Fruit fly (Drosophila melanogaster): ENCODE measurements around the gene CG11570.

CG11570 gene

dm6 chr3L:11938716-11939115 is 18.9 kb downstream of the CG11570 start, which contains the start of gene CG44837:
CG44837 (minus strand) TSS chr3L:11938872.
- TF ChIP-seq CG12768 (GFP tag; optimal IDR thresholded peaks at IDR 0.05), result no peak
- TF ChIP-seq CG1620 (GFP tag; optimal IDR thresholded peaks at IDR 0.05), result no peak
- no peak for TF ChIP-seq CG11617 (GFP tag; optimal IDR thresholded peaks at IDR 0.05)
- no peak for TF ChIP-seq CG7045 (GFP tag; optimal IDR thresholded peaks at IDR 0.05)
- TF ChIP-seq Clk (GFP tag; optimal IDR thresholded peaks at IDR 0.05), result no peak
- TF ChIP-seq CG14711 (tag; optimal IDR thresholded peaks at IDR 0.05), result no peak
- TF ChIP-seq ovo (GFP tag; optimal IDR thresholded peaks at IDR 0.05), result peak; percentile 66

DNA sequence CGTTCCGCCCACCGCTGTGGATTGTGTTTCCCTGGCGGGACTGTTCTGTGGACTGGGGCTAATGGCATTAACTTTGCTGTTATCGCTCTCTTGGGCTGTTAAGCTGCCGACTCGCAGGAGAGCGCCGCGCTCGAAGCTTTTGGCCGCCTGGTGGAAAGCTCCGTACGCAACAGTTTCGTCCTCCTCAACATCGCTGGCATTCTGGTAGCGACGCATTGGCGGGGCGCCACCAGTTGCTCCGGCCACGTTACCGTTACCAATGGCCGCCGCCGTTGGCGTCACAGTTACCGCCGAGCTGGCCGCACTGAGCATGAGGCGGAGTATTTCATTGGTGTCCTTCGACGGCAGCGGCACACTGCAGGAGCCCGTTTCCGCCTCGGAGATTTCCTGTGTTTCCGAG is 20.3 kb downstream of the CG11570 start:
- TF ChIP-seq CG1620 (GFP tag; optimal IDR thresholded peaks at IDR 0.05) (no peak), pad (GFP tag; optimal IDR thresholded peaks at IDR 0.05) (no peak), Hr96 (GFP tag; optimal IDR thresholded peaks at IDR 0.05) (no peak), bab1 (GFP tag; optimal IDR thresholded peaks at IDR 0.05) (no peak), tj (GFP tag; optimal IDR thresholded peaks at IDR 0.05) (no peak), CG33017 (tag; optimal IDR thresholded peaks at IDR 0.05) (no peak), CG14711 (tag; optimal IDR thresholded peaks at IDR 0.05) (no peak), CG11617 (GFP tag; optimal IDR thresholded peaks at IDR 0.05) (no peak), ovo (GFP tag; optimal IDR thresholded peaks at IDR 0.05) (no peak), Mnt (GFP tag; optimal IDR thresholded peaks at IDR 0.05) (no peak), Clk (GFP tag; optimal IDR thresholded peaks at IDR 0.05) (no peak), CG12768 (GFP tag; optimal IDR thresholded peaks at IDR 0.05) (no peak), cnc (optimal IDR thresholded peaks at IDR 0.05) (no peak), kay (GFP tag; ENCODE audit: borderline replicate concordance) (no peak), CG5204 (GFP tag; optimal IDR thresholded peaks at IDR 0.05) (no peak), Crg-1 (GFP tag; optimal IDR thresholded peaks at IDR 0.05) (no peak)

dm6 chr3L:11931619-11932018 is 25.9 kb downstream of the CG11570 start:
- no peak for TF ChIP-seq CG7045 (GFP tag; optimal IDR thresholded peaks at IDR 0.05)
- no peak for TF ChIP-seq Clk (GFP tag; optimal IDR thresholded peaks at IDR 0.05)
- no peak for TF ChIP-seq CG1620 (GFP tag; optimal IDR thresholded peaks at IDR 0.05)
- no peak for TF ChIP-seq Crg-1 (GFP tag; optimal IDR thresholded peaks at IDR 0.05)

DNA sequence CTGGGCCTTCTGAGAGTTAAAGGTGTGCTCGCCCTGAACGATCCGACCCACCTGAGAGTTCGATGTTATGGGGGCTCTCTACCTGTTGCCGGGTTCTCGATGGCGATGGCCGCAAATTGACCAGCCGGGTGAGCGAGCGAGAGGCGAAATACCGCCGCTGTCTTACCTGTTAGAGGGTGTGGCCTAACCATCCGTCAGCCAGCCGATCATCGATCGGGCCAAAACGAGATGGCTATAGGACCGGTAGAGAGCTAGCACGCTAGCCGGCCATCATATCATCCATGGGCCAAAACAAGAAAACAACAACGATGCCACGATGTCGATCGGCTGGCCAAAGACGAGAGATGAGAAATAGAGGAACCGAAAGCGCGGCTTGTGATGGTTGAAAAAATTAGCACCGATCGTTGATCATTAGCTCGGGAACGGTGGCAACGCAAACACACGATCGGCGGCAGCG is 30.3 kb downstream of the CG11570 start, which contains the start of gene byn:
byn (plus strand) TSS at position 407 of the 457 bp plus-strand sequence.
- no peak for TF ChIP-seq CG7045 (GFP tag; optimal IDR thresholded peaks at IDR 0.05)
- no peak for TF ChIP-seq ovo (GFP tag; optimal IDR thresholded peaks at IDR 0.05)
- no peak for TF ChIP-seq cnc (optimal IDR thresholded peaks at IDR 0.05)
- no peak for TF ChIP-seq Mnt (GFP tag; optimal IDR thresholded peaks at IDR 0.05)
- TF ChIP-seq CG12768 (GFP tag; optimal IDR thresholded peaks at IDR 0.05), result no peak
- TF ChIP-seq bab1 (GFP tag; optimal IDR thresholded peaks at IDR 0.05), result no peak
- TF ChIP-seq CG7101 (tag; optimal IDR thresholded peaks at IDR 0.05), result no peak
- no peak for TF ChIP-seq Crg-1 (GFP tag; optimal IDR thresholded peaks at IDR 0.05)
- no peak for TF ChIP-seq kay (GFP tag; ENCODE audit: borderline replicate concordance)
- no peak for TF ChIP-seq CG11617 (GFP tag; optimal IDR thresholded peaks at IDR 0.05)
- TF ChIP-seq CG5204 (GFP tag; optimal IDR thresholded peaks at IDR 0.05), result no peak
- no peak for TF ChIP-seq Clk (GFP tag; optimal IDR thresholded peaks at IDR 0.05)
- TF ChIP-seq Hr96 (GFP tag; optimal IDR thresholded peaks at IDR 0.05), result no peak

- TF ChIP-seq CG33017 (tag; optimal IDR thresholded peaks at IDR 0.05) (no peak), tj (GFP tag; optimal IDR thresholded peaks at IDR 0.05) (no peak), CG1620 (GFP tag; optimal IDR thresholded peaks at IDR 0.05) (no peak), CG11617 (GFP tag; optimal IDR thresholded peaks at IDR 0.05) (no peak), Hr96 (GFP tag; optimal IDR thresholded peaks at IDR 0.05) (no peak), CG7101 (tag; optimal IDR thresholded peaks at IDR 0.05) (no peak), CG12768 (GFP tag; optimal IDR thresholded peaks at IDR 0.05) (no peak), cic (GFP tag; optimal IDR thresholded peaks at IDR 0.05) (no peak)
Observed at dm6 chr3L:11925382-11925781, 32.2 kb downstream of the CG11570 start.

- TF ChIP-seq kay (GFP tag; ENCODE audit: borderline replicate concordance) (peak; percentile 2), Clk (GFP tag; optimal IDR thresholded peaks at IDR 0.05) (no peak)
Observed at dm6 chr3L:11924657-11925056, 32.9 kb downstream of the CG11570 start, which contains the start of gene SdhAL. SdhAL (minus strand) TSS chr3L:11924757.

dm6 chr3L:11921213-11921612 is 36.4 kb downstream of the CG11570 start, which contains the start of gene CG11588:
CG11588 (plus strand) TSS chr3L:11921513.
- TF ChIP-seq CG1620 (GFP tag; optimal IDR thresholded peaks at IDR 0.05) (no peak), cnc (optimal IDR thresholded peaks at IDR 0.05) (no peak), CG7045 (GFP tag; optimal IDR thresholded peaks at IDR 0.05) (no peak), Clk (GFP tag; optimal IDR thresholded peaks at IDR 0.05) (no peak), CG7101 (tag; optimal IDR thresholded peaks at IDR 0.05) (no peak), CG33017 (tag; optimal IDR thresholded peaks at IDR 0.05) (no peak), Crg-1 (GFP tag; optimal IDR thresholded peaks at IDR 0.05) (no peak), ovo (GFP tag; optimal IDR thresholded peaks at IDR 0.05) (no peak), CG5204 (GFP tag; optimal IDR thresholded peaks at IDR 0.05) (no peak), cic (GFP tag; optimal IDR thresholded peaks at IDR 0.05) (no peak)

DNA sequence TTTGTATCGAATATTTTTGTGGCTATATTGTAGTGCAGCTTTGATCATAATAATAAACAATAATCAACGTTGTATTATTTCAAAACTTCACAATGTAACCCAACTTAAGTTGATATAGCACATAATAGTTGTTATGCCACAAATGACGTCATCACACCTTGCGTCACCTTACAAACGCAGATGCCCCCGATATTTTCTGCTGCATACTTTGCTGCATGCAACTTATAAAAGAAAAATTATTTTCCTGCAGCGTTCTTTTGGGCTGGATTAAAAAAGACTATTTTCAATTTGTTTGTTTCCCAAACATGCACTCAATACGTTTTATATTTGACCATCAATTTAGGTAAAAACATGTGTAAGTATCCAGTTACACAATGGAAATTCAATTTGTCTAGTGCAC is 39.4 kb downstream of the CG11570 start:
- no peak for TF ChIP-seq pad (GFP tag; optimal IDR thresholded peaks at IDR 0.05)
- TF ChIP-seq Clk (GFP tag; optimal IDR thresholded peaks at IDR 0.05), result no peak
- TF ChIP-seq CG1620 (GFP tag; optimal IDR thresholded peaks at IDR 0.05), result no peak
- TF ChIP-seq CG14711 (tag; optimal IDR thresholded peaks at IDR 0.05), result no peak
- TF ChIP-seq CG12768 (GFP tag; optimal IDR thresholded peaks at IDR 0.05), result no peak
- TF ChIP-seq CG7101 (tag; optimal IDR thresholded peaks at IDR 0.05), result no peak
- no peak for TF ChIP-seq Hr96 (GFP tag; optimal IDR thresholded peaks at IDR 0.05)

Data from whole organism, adult.